Fruit fly (Drosophila melanogaster): ENCODE measurements around the gene CG3226.

The CG3226 gene

DNA sequence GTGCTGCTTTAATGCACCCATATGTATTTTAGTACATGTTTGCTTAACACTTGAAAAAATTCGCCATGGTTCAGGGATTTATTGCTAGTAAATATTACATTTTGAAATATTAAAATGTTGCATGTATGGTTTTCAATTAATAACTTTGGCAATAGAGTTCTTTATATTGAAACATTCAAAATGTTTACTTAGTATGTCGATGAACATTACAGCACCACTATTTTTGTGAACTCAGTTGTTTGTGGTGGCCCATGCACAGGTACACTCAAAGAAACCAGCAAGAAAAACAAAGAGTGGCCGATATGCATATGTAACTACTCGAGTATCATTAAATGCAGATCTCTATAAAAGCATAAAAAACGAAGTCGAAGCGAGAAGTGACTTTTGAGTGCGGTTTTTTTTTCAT lies 48.0 kb upstream of the CG3226 start (continued):
- TF ChIP-seq CG9876 (GFP tag; optimal IDR thresholded peaks at IDR 0.05) = no peak
- TF ChIP-seq Hmr (GFP tag; optimal IDR thresholded peaks at IDR 0.05) = peak; percentile 16
- peak; percentile 30 for TF ChIP-seq tin (GFP tag; optimal IDR thresholded peaks at IDR 0.05)
- no peak for TF ChIP-seq CG9797 (GFP tag; optimal IDR thresholded peaks at IDR 0.05)
- TF ChIP-seq CG13287 (GFP tag; IDR thresholded peaks at IDR 0.05; ENCODE audit: partially characterized antibody) = no peak
- TF ChIP-seq vnd (GFP tag; IDR thresholded peaks at IDR 0.05; ENCODE audit: partially characterized antibody) = no peak
- TF ChIP-seq ssp (GFP tag; IDR thresholded peaks at IDR 0.05) = peak; percentile 47; the same call in 1 of the 2 replicates
- peak; percentile 68 for TF ChIP-seq CG30403 (GFP tag; optimal IDR thresholded peaks at IDR 0.05)
- no peak for TF ChIP-seq CG6791 (GFP tag; IDR thresholded peaks at IDR 0.05; ENCODE audit: partially characterized antibody)
- TF ChIP-seq Med (GFP tag) = peak; percentile 85
- peak; percentile 47 to 76 for TF ChIP-seq chif (GFP tag; optimal IDR thresholded peaks at IDR 0.05)
- TF ChIP-seq Rx (GFP tag; IDR thresholded peaks at IDR 0.05) = peak; percentile 58; the same call in 1 of the 2 replicates
- peak; percentile 15 for TF ChIP-seq Six4 (GFP tag; optimal IDR thresholded peaks at IDR 0.05)
- TF ChIP-seq Fer2 (tag; optimal IDR thresholded peaks at IDR 0.05) = no peak
- TF ChIP-seq CG2202 (tag; optimal IDR thresholded peaks at IDR 0.05) = peak; percentile 45
- no peak for TF ChIP-seq CG10543 (GFP tag; optimal IDR thresholded peaks at IDR 0.05)
- TF ChIP-seq gcm (GFP tag; optimal IDR thresholded peaks at IDR 0.05) = peak; percentile 76
- no peak for TF ChIP-seq HLH4C (GFP tag; IDR thresholded peaks at IDR 0.05; ENCODE audit: partially characterized antibody)
- no peak for TF ChIP-seq MBD-R2 (GFP tag; IDR thresholded peaks at IDR 0.05)
- TF ChIP-seq Blimp-1 (GFP tag; optimal IDR thresholded peaks at IDR 0.05) = peak; percentile 76
- TF ChIP-seq CG13624 (GFP tag; optimal IDR thresholded peaks at IDR 0.05) = no peak
- TF ChIP-seq CG3065 (GFP tag; optimal IDR thresholded peaks at IDR 0.05) = no peak
- peak; percentile 69 for TF ChIP-seq seq (GFP tag; IDR thresholded peaks at IDR 0.05)
- no peak for TF ChIP-seq disco-r (GFP tag; optimal IDR thresholded peaks at IDR 0.05)
- peak; percentile 39; the same call in 1 of the 2 replicates for TF ChIP-seq CG32532 (GFP tag; IDR thresholded peaks at IDR 0.05)
- peak; percentile 27 for TF ChIP-seq Antp (GFP tag; optimal IDR thresholded peaks at IDR 0.05)
- TF ChIP-seq CG30020 (tag; optimal IDR thresholded peaks at IDR 0.05) = peak; percentile 6
- peak; percentile 65 for TF ChIP-seq Awh (GFP tag; IDR thresholded peaks at IDR 0.05)
- no peak for TF ChIP-seq kay (GFP tag; optimal IDR thresholded peaks at IDR 0.05)
- no peak for TF ChIP-seq Sry-δ (GFP tag; optimal IDR thresholded peaks at IDR 0.05)
- TF ChIP-seq Dip3 (GFP tag; optimal IDR thresholded peaks at IDR 0.05) = no peak
- TF ChIP-seq CG5953 (GFP tag; IDR thresholded peaks at IDR 0.05) = peak; percentile 59; the same call in 1 of the 2 replicates
- TF ChIP-seq phol (tag; optimal IDR thresholded peaks at IDR 0.05) = peak; percentile 83
- TF ChIP-seq BEAF-32 (GFP tag; optimal IDR thresholded peaks at IDR 0.05) = no peak
- TF ChIP-seq CG18599 (GFP tag; optimal IDR thresholded peaks at IDR 0.05) = peak; percentile 46
- TF ChIP-seq CG13123 (GFP tag; optimal IDR thresholded peaks at IDR 0.05) = peak; percentile 7
- no peak for TF ChIP-seq CG31224 (GFP tag; IDR thresholded peaks at IDR 0.05)
- no peak for TF ChIP-seq fru (optimal IDR thresholded peaks at IDR 0.05)
- no peak for TF ChIP-seq bbx (GFP tag; IDR thresholded peaks at IDR 0.05; ENCODE audit: partially characterized antibody)
- TF ChIP-seq jigr1 (GFP tag; IDR thresholded peaks at IDR 0.05) = peak; percentile 51; the same call in 1 of the 3 replicates
- 0 out of 3 replicates have a peak, but pooled peaks have one; percentile 31 for TF ChIP-seq ken (GFP tag; IDR thresholded peaks at IDR 0.05)
- no peak for TF ChIP-seq CG14860 (GFP tag; IDR thresholded peaks at IDR 0.05; ENCODE audit: partially characterized antibody)
- TF ChIP-seq her (GFP tag; optimal IDR thresholded peaks at IDR 0.05) = peak; percentile 23
- TF ChIP-seq CG34224 (GFP tag; IDR thresholded peaks at IDR 0.05; ENCODE audit: partially characterized antibody) = no peak
- peak in 1 of 2 experiments; percentile 84 for TF ChIP-seq eve (GFP tag; optimal IDR thresholded peaks at IDR 0.05)
- no peak for TF ChIP-seq CG11085 (GFP tag; IDR thresholded peaks at IDR 0.05)
- TF ChIP-seq Sox102F (GFP tag; optimal IDR thresholded peaks at IDR 0.05) = peak; percentile 87
- peak; percentile 77 for TF ChIP-seq sisA (GFP tag; IDR thresholded peaks at IDR 0.05)
- peak; percentile 73 for TF ChIP-seq CG13424 (tag; optimal IDR thresholded peaks at IDR 0.05)
- no peak for TF ChIP-seq sqz (GFP tag; optimal IDR thresholded peaks at IDR 0.05)

All from whole organism, embryonic.